Fruit fly (Drosophila melanogaster) whole organism, prepupa: ENCODE results near the gene CG13771.

Experiments
- CG10631 ChIP-seq: fragments of 200-800 bp; sonication (Bioruptor generic); optimal IDR thresholded peaks from 2 replicates; lab custom pipeline; 2016; ENCODE audit warnings: missing biosample characterization, missing genetic modification characterization
- CG10669 ChIP-seq: fragments of 200-800 bp; sonication (Bioruptor generic); optimal IDR thresholded peaks from 3 replicates; lab custom pipeline; 2018; ENCODE audit warnings: missing biosample characterization, mild to moderate bottlenecking, missing genetic modification characterization, moderate library complexity
- CG11294 ChIP-seq: fragments of 200-800 bp; sonication (Bioruptor generic); IDR thresholded peaks from 2 replicates; pipeline ENCODE4 v1.3.6; 2022; ENCODE audit warnings: missing biosample characterization, missing genetic modification characterization
- CG11902 ChIP-seq: fragments of 200-800 bp; sonication (Bioruptor generic); optimal IDR thresholded peaks from 3 replicates; lab custom pipeline; 2016; ENCODE audit warnings: missing biosample characterization, missing genetic modification characterization
- CG16779 ChIP-seq: fragments of 200-800 bp; sonication (Bioruptor generic); optimal IDR thresholded peaks from 3 replicates; lab custom pipeline; 2017; ENCODE audit warnings: missing biosample characterization, mild to moderate bottlenecking, missing genetic modification characterization
- CG3919 ChIP-seq: fragments of 200-800 bp; sonication (Bioruptor generic); optimal IDR thresholded peaks from 3 replicates; lab custom pipeline; 2016; ENCODE audit warnings: missing biosample characterization, missing genetic modification characterization
- CG4318 ChIP-seq: fragments of 200-800 bp; sonication (Bioruptor generic); optimal IDR thresholded peaks from 3 replicates; lab custom pipeline; 2017; ENCODE audit warnings: missing biosample characterization, mild to moderate bottlenecking, missing genetic modification characterization
- CG6276 ChIP-seq: fragments of 200-800 bp; sonication (Bioruptor generic); optimal IDR thresholded peaks from 2 replicates; lab custom pipeline; 2017; ENCODE audit warnings: missing biosample characterization, mild to moderate bottlenecking, missing genetic modification characterization
- CG6792 ChIP-seq: fragments of 200-800 bp; sonication (Bioruptor generic); optimal IDR thresholded peaks from 3 replicates; lab custom pipeline; 2016; ENCODE audit warnings: missing biosample characterization, missing genetic modification characterization
- CG7368 ChIP-seq: fragments of 200-800 bp; sonication (Bioruptor generic); optimal IDR thresholded peaks from 3 replicates; lab custom pipeline; 2016; ENCODE audit warnings: missing biosample characterization, missing genetic modification characterization
- CG8632 ChIP-seq: fragments of 200-800 bp; sonication (Bioruptor generic); optimal IDR thresholded peaks from 3 replicates; lab custom pipeline; 2016; ENCODE audit warnings: missing biosample characterization, missing genetic modification characterization
- CG9139 ChIP-seq: fragments of 200-800 bp; sonication (Bioruptor generic); optimal IDR thresholded peaks from 3 replicates; lab custom pipeline; 2017; ENCODE audit warnings: missing biosample characterization, mild to moderate bottlenecking, missing genetic modification characterization
- Ets21C ChIP-seq: fragments of 200-800 bp; sonication (Bioruptor generic); optimal IDR thresholded peaks from 3 replicates; lab custom pipeline; 2016; ENCODE audit warnings: missing biosample characterization, missing genetic modification characterization
- Gug ChIP-seq: fragments of 200-800 bp; sonication (Bioruptor generic); IDR thresholded peaks from 2 replicates; pipeline ENCODE4 v1.3.6; 2022; ENCODE audit warnings: missing biosample characterization, missing genetic modification characterization
- Hr39 ChIP-seq: fragments of 200-800 bp; sonication (Bioruptor generic); optimal IDR thresholded peaks from 2 replicates; lab custom pipeline; 2016; ENCODE audit warnings: missing biosample characterization, missing genetic modification characterization
- Hr4 ChIP-seq: fragments of 200-800 bp; sonication (Bioruptor generic); optimal IDR thresholded peaks from 3 replicates; lab custom pipeline; 2016; ENCODE audit warnings: missing biosample characterization, missing genetic modification characterization
- Lpt ChIP-seq: fragments of 200-800 bp; sonication (Bioruptor generic); optimal IDR thresholded peaks from 3 replicates; lab custom pipeline; 2016; ENCODE audit warnings: missing biosample characterization, missing genetic modification characterization
- Met ChIP-seq: fragments of 200-800 bp; sonication (Bioruptor generic); optimal IDR thresholded peaks from 3 replicates; lab custom pipeline; 2016; ENCODE audit warnings: missing biosample characterization, missing genetic modification characterization
- Smox ChIP-seq: fragments of 200-800 bp; sonication (Bioruptor generic); optimal IDR thresholded peaks from 3 replicates; lab custom pipeline; 2016; ENCODE audit warnings: missing biosample characterization, missing genetic modification characterization
- Sox102F ChIP-seq: fragments of 200-800 bp; sonication (Bioruptor generic); optimal IDR thresholded peaks from 2 replicates; lab custom pipeline; 2016; ENCODE audit warnings: missing biosample characterization, mild to moderate bottlenecking, missing genetic modification characterization
- cyc ChIP-seq: fragments of 200-800 bp; sonication (Bioruptor generic); optimal IDR thresholded peaks from 3 replicates; lab custom pipeline; 2016; ENCODE audit warnings: missing biosample characterization, missing genetic modification characterization
- dac ChIP-seq: fragments of 200-800 bp; sonication (Bioruptor generic); optimal IDR thresholded peaks from 2 replicates; lab custom pipeline; 2017; ENCODE audit warnings: missing biosample characterization, mild to moderate bottlenecking, missing genetic modification characterization
- dsx ChIP-seq: fragments of 200-800 bp; optimal IDR thresholded peaks from 3 replicates; lab custom pipeline; 2019; ENCODE audit warnings: missing biosample characterization, mild to moderate bottlenecking, missing genetic modification characterization, moderate library complexity; ENCODE audit not compliant: poor library complexity, severe bottlenecking
- fkh ChIP-seq: fragments of 200-800 bp; sonication (Bioruptor generic); optimal IDR thresholded peaks from 3 replicates; lab custom pipeline; 2017; ENCODE audit warnings: missing biosample characterization, mild to moderate bottlenecking, missing genetic modification characterization, moderate library complexity
- spab ChIP-seq: fragments of 200-800 bp; sonication (Bioruptor generic); optimal IDR thresholded peaks from 2 replicates; lab custom pipeline; 2017; ENCODE audit warnings: missing biosample characterization, mild to moderate bottlenecking, missing genetic modification characterization, missing genetic modification reagents
- ss ChIP-seq, 2 experiments: fragments of 200-800 bp; sonication (Bioruptor generic); optimal IDR thresholded peaks; 2 replicates in 1 of 2; 3 replicates in 1 of 2; lab custom pipeline; 2017 to 2018; ENCODE audit warnings: mild to moderate bottlenecking in 2 of 2, missing biosample characterization in 2 of 2, missing genetic modification characterization in 2 of 2, moderate library complexity in 1 of 2

The CG13771 gene

dm6 chr2L:6612477-6613004 is 50.9 kb downstream of the CG13771 start (continued):
- TF ChIP-seq CG11294 (peak; percentile 100), Met (GFP tag; lab: Kevin White, UChicago) (peak; percentile 100), Lpt (GFP tag; lab: Kevin White, UChicago) (peak; percentile 100), Hr4 (GFP tag; lab: Kevin White, UChicago) (peak; percentile 100), dac (GFP tag; lab: Kevin White, UChicago) (peak; percentile 100), CG8632 (GFP tag; lab: Kevin White, UChicago) (peak; percentile 100), Hr39 (GFP tag; lab: Kevin White, UChicago) (peak; percentile 100), Ets21C (peak; percentile 100), CG10669 (GFP tag; lab: Kevin White, UChicago) (peak; percentile 100), CG7368 (GFP tag; lab: Kevin White, UChicago) (peak; percentile 100), cyc (GFP tag; lab: Kevin White, UChicago) (peak; percentile 100), Sox102F (GFP tag; lab: Kevin White, UChicago) (peak; percentile 100), fkh (GFP tag; lab: Kevin White, UChicago) (peak; percentile 99), spab (GFP tag; lab: Kevin White, UChicago) (peak; percentile 100), CG4318 (peak; percentile 100), CG11902 (GFP tag; lab: Kevin White, UChicago) (peak; percentile 100), CG6276 (GFP tag; lab: Kevin White, UChicago) (peak; percentile 100), ss (GFP tag; optimal IDR thresholded peaks at IDR 0.05; lab: Kevin White, UChicago) (peak; percentile 100), CG3919 (GFP tag; lab: Kevin White, UChicago) (peak; percentile 100), CG6792 (GFP tag; lab: Kevin White, UChicago) (peak; percentile 100), CG16779 (tag; lab: Kevin White, UChicago) (peak; percentile 100), CG9139 (GFP tag; lab: Kevin White, UChicago) (peak; percentile 100), CG10631 (peak; percentile 100), dsx (peak; percentile 100), Gug (GFP tag; lab: Robert Waterston, UW) (peak; percentile 100), Smox (peak; percentile 100)
